Worm (Caenorhabditis elegans) whole organism, L2 larva: Measurements from ENCODE around the gene srh-271.
A peak's percentile ranks its signal among the peaks of the same experiment; 100 is the strongest.

Experiments used
- F13H6.1 ChIP-seq: sonication (generic microtip); optimal IDR thresholded peaks from 2 replicates; lab custom pipeline; 2016; ENCODE audit warnings: missing genetic modification characterization, missing compliant biosample characterization
- R02D3.7 ChIP-seq: fragments of 150-350 bp; optimal IDR thresholded peaks from 2 replicates; lab custom pipeline; 2014; ENCODE audit warnings: missing biosample characterization, missing genetic modification characterization
- Y55F3AM.14 ChIP-seq: fragments of 200-800 bp; sonication (Bioruptor generic); optimal IDR thresholded peaks from 2 replicates; lab custom pipeline; 2018; ENCODE audit warnings: mild to moderate bottlenecking, missing genetic modification characterization, missing compliant biosample characterization
- ZK546.5 ChIP-seq: sonication (generic microtip); optimal IDR thresholded peaks from 2 replicates; lab custom pipeline; 2017; ENCODE audit warnings: missing biosample characterization, missing genetic modification characterization
- alr-1 ChIP-seq: fragments of 150-350 bp; optimal IDR thresholded peaks from 2 replicates; lab custom pipeline; 2014; ENCODE audit warnings: missing biosample characterization, missing genetic modification characterization
- aly-2 ChIP-seq: fragments of 150-350 bp; optimal IDR thresholded peaks from 2 replicates; lab custom pipeline; 2014; ENCODE audit warnings: missing biosample characterization, missing genetic modification characterization
- ama-1 ChIP-seq: fragments of 150-350 bp; optimal IDR thresholded peaks from 2 replicates; lab custom pipeline; 2018; ENCODE audit warnings: inconsistent platforms
- ceh-16 ChIP-seq: fragments of 150-350 bp; optimal IDR thresholded peaks from 2 replicates; lab custom pipeline; 2014; ENCODE audit warnings: missing biosample characterization, missing genetic modification characterization
- ceh-82 ChIP-seq: fragments of 150-350 bp; optimal IDR thresholded peaks from 2 replicates; lab custom pipeline; 2014; ENCODE audit warnings: missing biosample characterization, missing genetic modification characterization
- dmd-4 ChIP-seq: sonication (generic microtip); optimal IDR thresholded peaks from 2 replicates; lab custom pipeline; 2017; ENCODE audit warnings: missing biosample characterization, missing genetic modification characterization
- elt-1 ChIP-seq: fragments of 150-350 bp; optimal IDR thresholded peaks from 2 replicates; lab custom pipeline; 2014; ENCODE audit warnings: missing biosample characterization, missing genetic modification characterization
- elt-3 ChIP-seq: sonication (generic microtip); optimal IDR thresholded peaks from 2 replicates; lab custom pipeline; 2017; ENCODE audit warnings: missing biosample characterization, missing genetic modification characterization
- fos-1 ChIP-seq: fragments of 150-350 bp; optimal IDR thresholded peaks from 2 replicates; lab custom pipeline; 2014; ENCODE audit warnings: missing biosample characterization, missing genetic modification characterization
- gmeb-1 ChIP-seq: fragments of 150-350 bp; optimal IDR thresholded peaks from 2 replicates; lab custom pipeline; 2014; ENCODE audit warnings: missing biosample characterization, missing genetic modification characterization
- lin-13 ChIP-seq: fragments of 150-350 bp; optimal IDR thresholded peaks from 2 replicates; lab custom pipeline; 2014; ENCODE audit warnings: missing biosample characterization, missing genetic modification reagents, missing genetic modification characterization
- lin-39 ChIP-seq: fragments of 150-350 bp; optimal IDR thresholded peaks from 2 replicates; lab custom pipeline; 2014; ENCODE audit warnings: missing biosample characterization, missing genetic modification reagents, missing genetic modification characterization
- lsy-2 ChIP-seq, 2 experiments: fragments of 150-350 bp in 1 of 2; sonication (generic microtip) in 1 of 2; optimal IDR thresholded peaks; 2 replicates each; lab custom pipeline; 2014 to 2017; ENCODE audit warnings: missing biosample characterization in 2 of 2, missing genetic modification characterization in 2 of 2
- mab-5 ChIP-seq: fragments of 150-350 bp; optimal IDR thresholded peaks from 2 replicates; lab custom pipeline; 2014; ENCODE audit warnings: missing biosample characterization, missing genetic modification characterization
- mbf-1 ChIP-seq: sonication (generic microtip); optimal IDR thresholded peaks from 2 replicates; lab custom pipeline; 2017; ENCODE audit warnings: missing biosample characterization, missing genetic modification characterization
- nhr-11 ChIP-seq: fragments of 150-350 bp; optimal IDR thresholded peaks from 2 replicates; lab custom pipeline; 2014; ENCODE audit warnings: missing biosample characterization, missing genetic modification characterization
- nhr-12 ChIP-seq: fragments of 150-350 bp; optimal IDR thresholded peaks from 2 replicates; lab custom pipeline; 2014; ENCODE audit warnings: missing biosample characterization, missing genetic modification characterization
- nhr-129 ChIP-seq: fragments of 150-350 bp; optimal IDR thresholded peaks from 2 replicates; lab custom pipeline; 2014; ENCODE audit warnings: missing biosample characterization, missing genetic modification characterization
- nhr-23 ChIP-seq: fragments of 150-350 bp; optimal IDR thresholded peaks from 2 replicates; lab custom pipeline; 2014; ENCODE audit warnings: missing biosample characterization, missing genetic modification reagents, missing genetic modification characterization
- nhr-237 ChIP-seq: fragments of 150-350 bp; optimal IDR thresholded peaks from 2 replicates; lab custom pipeline; 2014; ENCODE audit warnings: missing biosample characterization, missing genetic modification characterization
- nhr-25 ChIP-seq: fragments of 150-350 bp; sonication (generic microtip); optimal IDR thresholded peaks from 3 replicates; lab custom pipeline; 2014; ENCODE audit warnings: missing biosample characterization, missing genetic modification characterization
- nhr-77 ChIP-seq: fragments of 150-350 bp; optimal IDR thresholded peaks from 2 replicates; lab custom pipeline; 2014; ENCODE audit warnings: missing biosample characterization, missing genetic modification characterization
- peb-1 ChIP-seq: fragments of 150-350 bp; optimal IDR thresholded peaks from 2 replicates; lab custom pipeline; 2014; ENCODE audit warnings: missing biosample characterization, missing genetic modification characterization
- sem-4 ChIP-seq: fragments of 150-350 bp; optimal IDR thresholded peaks from 2 replicates; lab custom pipeline; 2014; ENCODE audit warnings: missing biosample characterization, missing genetic modification reagents, missing genetic modification characterization
- skn-1 ChIP-seq: sonication (generic microtip); optimal IDR thresholded peaks from 2 replicates; lab custom pipeline; 2017; ENCODE audit warnings: missing biosample characterization, missing genetic modification characterization
- sma-9 ChIP-seq, 2 experiments: fragments of 150-350 bp in 1 of 2; sonication (generic microtip) in 1 of 2; optimal IDR thresholded peaks; 2 replicates each; lab custom pipeline; 2014 to 2016; ENCODE audit warnings: missing genetic modification characterization in 2 of 2, mild to moderate bottlenecking in 1 of 2, missing biosample characterization in 1 of 2, missing compliant biosample characterization in 1 of 2, missing genetic modification reagents in 1 of 2, moderate library complexity in 1 of 2
- unc-39 ChIP-seq: fragments of 150-350 bp; optimal IDR thresholded peaks from 2 replicates; lab custom pipeline; 2014; ENCODE audit warnings: missing biosample characterization, missing genetic modification characterization
- unc-55 ChIP-seq: fragments of 150-350 bp; sonication (generic microtip); optimal IDR thresholded peaks from 3 replicates; lab custom pipeline; 2014; ENCODE audit warnings: missing biosample characterization, missing genetic modification reagents, missing genetic modification characterization
- unc-62 ChIP-seq: fragments of 150-350 bp; optimal IDR thresholded peaks from 2 replicates; lab custom pipeline; 2014; ENCODE audit warnings: missing biosample characterization, missing genetic modification reagents, missing genetic modification characterization
- zag-1 ChIP-seq: fragments of 150-350 bp; optimal IDR thresholded peaks from 2 replicates; lab custom pipeline; 2014; ENCODE audit warnings: missing biosample characterization, missing genetic modification characterization
- ztf-1 ChIP-seq: fragments of 200-800 bp; sonication (Bioruptor generic); conservative IDR thresholded peaks from 2 replicates; pipeline ENCODE4 v1.3.6; 2022; ENCODE audit warnings: missing genetic modification characterization, missing compliant biosample characterization
- ztf-11 ChIP-seq: sonication (generic microtip); optimal IDR thresholded peaks from 2 replicates; lab custom pipeline; 2017; ENCODE audit warnings: missing biosample characterization, missing genetic modification characterization
- ztf-4 ChIP-seq: fragments of 150-350 bp; optimal IDR thresholded peaks from 2 replicates; lab custom pipeline; 2014; ENCODE audit warnings: missing biosample characterization, missing genetic modification characterization

srh-271 gene

DNA sequence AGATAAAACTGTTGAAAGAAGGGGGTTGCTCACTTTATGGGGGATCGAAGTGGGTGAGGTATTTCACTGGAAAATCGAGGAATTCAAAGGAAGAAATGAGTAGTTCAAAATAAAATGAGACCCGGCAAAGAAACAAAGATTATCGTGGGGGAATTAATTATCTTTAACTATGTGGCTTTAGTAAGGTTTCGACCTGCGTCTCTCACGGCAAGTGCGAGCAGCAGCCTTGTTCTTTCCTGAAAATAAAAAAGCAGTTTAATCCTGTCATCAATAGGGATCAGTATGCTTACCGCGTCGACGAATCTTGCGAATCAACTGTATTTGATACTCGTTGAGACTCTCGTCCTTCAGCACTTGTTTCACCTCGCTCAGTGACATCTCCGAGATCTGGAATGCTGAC, at the start of gene srh-271:
TSS of gene srh-271 (minus strand) at position 101 of the 400 bp plus-strand sequence.
- TF ChIP-seq unc-39 (tag; lab: Kevin White, UChicago) (no peak), nhr-25 (tag; lab: Kevin White, UChicago) (no peak), zag-1 (tag; lab: Kevin White, UChicago) (no peak), ztf-1 (GFP tag; lab: Robert Waterston, UW) (no peak), peb-1 (tag; lab: Kevin White, UChicago) (no peak), mbf-1 (tag; lab: Kevin White, UChicago) (no peak), lin-39 (no peak), ceh-82 (no peak), R02D3.7 (tag; lab: Kevin White, UChicago) (no peak), nhr-12 (tag; lab: Kevin White, UChicago) (no peak), lin-13 (GFP tag; lab: Kevin White, UChicago) (no peak), sem-4 (tag; lab: Kevin White, UChicago) (no peak), nhr-129 (tag; lab: Kevin White, UChicago) (no peak), Y55F3AM.14 (no peak), ceh-16 (tag; lab: Kevin White, UChicago) (no peak), nhr-23 (no peak), alr-1 (tag; lab: Kevin White, UChicago) (no peak)

DNA sequence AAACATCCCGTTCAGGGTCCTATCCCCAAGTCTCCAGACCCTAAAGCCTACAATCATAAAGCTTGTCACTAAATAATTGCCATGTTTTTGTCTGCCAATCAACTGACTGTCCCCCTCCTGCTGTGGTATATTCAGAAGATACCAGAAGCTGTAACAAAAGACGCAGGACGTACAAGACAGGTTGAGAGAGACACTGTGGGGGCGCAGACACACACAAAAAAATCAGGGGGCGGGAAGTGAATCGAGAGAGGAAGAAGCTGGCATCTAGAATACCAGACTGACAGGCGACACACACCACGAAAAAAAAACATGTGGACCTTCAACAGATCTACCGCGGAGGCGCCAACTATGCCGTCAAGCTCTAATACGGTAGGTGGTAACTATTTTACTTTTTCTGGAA, 49.4 kb upstream of the srh-271 start, which contains the start of gene kel-8:
TSS of gene kel-8 (plus strand) at position 301 of the 400 bp plus-strand sequence.
- peak; percentile 28 for TF ChIP-seq nhr-25 (tag; lab: Kevin White, UChicago)
- no peak for TF ChIP-seq alr-1 (tag; lab: Kevin White, UChicago)
- TF ChIP-seq, all 48 proteins: peak for 1

DNA sequence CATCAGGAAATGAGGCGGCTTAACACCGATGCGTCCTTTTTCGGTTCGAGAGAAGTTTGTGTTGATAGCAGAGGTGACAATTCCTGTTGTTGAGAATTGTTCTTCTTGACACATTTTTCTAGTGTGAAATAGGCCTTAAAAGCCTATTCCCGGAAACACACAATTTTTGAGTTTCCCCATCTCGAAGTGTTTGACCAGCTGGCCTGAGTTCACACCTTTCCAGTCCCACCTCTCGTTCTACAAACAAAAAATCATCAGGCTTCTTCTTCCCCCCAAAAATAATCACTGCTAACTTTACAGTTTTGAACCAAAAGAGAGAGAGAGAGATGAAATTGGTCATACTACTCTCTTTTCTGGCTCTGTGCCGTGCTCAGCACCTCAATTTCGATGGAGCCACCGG, 44.8 kb upstream of the srh-271 start, which contains the start of gene W02G9.4:
TSS of gene W02G9.4 (plus strand) at position 301 of the 400 bp plus-strand sequence.
- TF ChIP-seq lin-13 (GFP tag; lab: Kevin White, UChicago): no peak
- no peak for TF ChIP-seq aly-2 (tag; lab: Kevin White, UChicago)
- no peak for TF ChIP-seq sem-4 (tag; lab: Kevin White, UChicago)
- no peak for TF ChIP-seq lin-39
- TF ChIP-seq dmd-4 (tag; lab: Kevin White, UChicago): no peak
- no peak for TF ChIP-seq skn-1 (tag; lab: Kevin White, UChicago)
- no peak for TF ChIP-seq R02D3.7 (tag; lab: Kevin White, UChicago)
- no peak for TF ChIP-seq nhr-237 (tag; lab: Kevin White, UChicago)
- TF ChIP-seq elt-1 (tag; lab: Kevin White, UChicago): no peak
- no peak for TF ChIP-seq ztf-4
- TF ChIP-seq nhr-129 (tag; lab: Kevin White, UChicago): no peak
- TF ChIP-seq elt-3 (tag; lab: Kevin White, UChicago): no peak
- TF ChIP-seq unc-39 (tag; lab: Kevin White, UChicago): no peak
- no peak for TF ChIP-seq lsy-2 (tag; optimal IDR thresholded peaks at IDR 0.05; lab: Kevin White, UChicago)
- no peak for TF ChIP-seq ceh-16 (tag; lab: Kevin White, UChicago)
- no peak for TF ChIP-seq zag-1 (tag; lab: Kevin White, UChicago)
- TF ChIP-seq Y55F3AM.14: no peak
- TF ChIP-seq, all 48 proteins: peak for 0

DNA sequence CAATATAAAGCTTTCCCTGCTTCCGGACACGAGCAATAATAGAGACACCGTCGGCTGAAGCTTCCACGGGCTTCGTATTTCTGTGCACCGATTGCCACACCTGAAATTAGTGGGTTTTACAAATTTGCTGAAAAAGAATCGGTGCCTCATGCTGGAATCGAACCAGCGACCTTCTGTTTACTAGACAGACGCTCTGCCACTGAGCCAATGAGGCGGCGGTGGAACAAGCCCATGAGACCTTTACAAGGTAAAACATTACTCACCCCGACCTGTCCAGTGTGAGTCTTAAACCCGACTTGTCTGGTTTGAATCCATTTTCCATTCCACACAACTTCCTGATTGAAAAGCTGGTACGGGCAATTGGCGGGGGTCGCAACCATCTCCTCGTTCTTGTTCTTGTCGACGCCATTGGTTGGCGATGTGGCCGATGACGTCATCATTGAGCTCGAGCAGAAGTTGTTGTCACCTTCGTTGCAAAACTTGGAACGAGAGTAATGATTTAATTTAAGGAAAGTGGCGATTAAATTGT, 42.8 kb upstream of the srh-271 start, which contains the start of gene ndx-2:
TSS of gene ndx-2 (minus strand) at position 479 of the 529 bp plus-strand sequence.
- TF ChIP-seq fos-1 (tag; lab: Kevin White, UChicago) (peak; percentile 14), lin-39 (no peak)

DNA sequence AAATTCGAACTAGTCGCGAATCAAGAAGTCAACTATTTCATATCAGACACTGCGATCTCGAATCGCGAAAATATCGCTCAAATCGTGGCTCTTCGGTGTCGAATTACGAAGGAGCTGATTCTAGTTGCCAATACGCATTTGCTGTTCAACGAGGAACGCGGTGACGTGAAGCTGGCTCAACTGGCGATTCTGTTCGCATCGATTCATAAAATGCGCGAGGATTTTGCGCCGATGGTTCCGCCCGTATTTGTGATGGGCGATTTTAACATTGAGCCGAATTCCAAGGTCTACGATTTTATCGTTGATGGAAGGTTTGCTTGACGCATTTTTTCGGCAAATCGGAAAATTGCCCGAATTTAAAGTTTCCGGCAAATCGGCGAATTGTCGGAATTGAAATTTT, 38.7 kb upstream of the srh-271 start:
- TF ChIP-seq nhr-77: no peak
- no peak for TF ChIP-seq sma-9 (GFP tag; optimal IDR thresholded peaks at IDR 0.05; lab: Kevin White, UChicago)
- no peak for TF ChIP-seq sma-9 (tag; optimal IDR thresholded peaks at IDR 0.05; lab: Kevin White, UChicago)
- no peak for TF ChIP-seq lsy-2 (tag; optimal IDR thresholded peaks at IDR 0.05; lab: Kevin White, UChicago)
- no peak for TF ChIP-seq mab-5 (tag; lab: Kevin White, UChicago)
- TF ChIP-seq sem-4 (tag; lab: Kevin White, UChicago): no peak
- TF ChIP-seq skn-1 (tag; lab: Kevin White, UChicago): no peak
- no peak for TF ChIP-seq peb-1 (tag; lab: Kevin White, UChicago)
- no peak for TF ChIP-seq gmeb-1 (tag; lab: Kevin White, UChicago)
- no peak for TF ChIP-seq ZK546.5 (tag; lab: Kevin White, UChicago)
- TF ChIP-seq F13H6.1 (tag; lab: Kevin White, UChicago): no peak
- no peak for TF ChIP-seq R02D3.7 (tag; lab: Kevin White, UChicago)
- TF ChIP-seq unc-55: no peak
- no peak for TF ChIP-seq unc-62 (GFP tag; lab: Kevin White, UChicago)
- TF ChIP-seq ceh-16 (tag; lab: Kevin White, UChicago): no peak
- TF ChIP-seq nhr-11 (tag; lab: Kevin White, UChicago): no peak
- TF ChIP-seq ama-1 (lab: Kevin White, UChicago): no peak
- TF ChIP-seq ztf-11 (tag; lab: Kevin White, UChicago): no peak
- TF ChIP-seq elt-1 (tag; lab: Kevin White, UChicago): no peak
